Fruit fly (Drosophila melanogaster): ENCODE results near the gene IRSp53.

IRSp53 gene

dm6 chr3L:11135846-11136245, at the start of gene IRSp53:
TSS of gene IRSp53 (plus strand) at chr3L:11136049.
- TF ChIP-seq CrebA (GFP tag; optimal IDR thresholded peaks at IDR 0.05; ENCODE audit: borderline replicate concordance): peak; percentile 20
- TF ChIP-seq Hr83 (GFP tag; optimal IDR thresholded peaks at IDR 0.05; ENCODE audit: poor library complexity, severe bottlenecking): no peak

- peak; percentile 72 for TF ChIP-seq fru (GFP tag; optimal IDR thresholded peaks at IDR 0.05)
- TF ChIP-seq CG32264 (GFP tag; optimal IDR thresholded peaks at IDR 0.05): peak; percentile 13
- no peak for TF ChIP-seq Hr78 (GFP tag; optimal IDR thresholded peaks at IDR 0.05)
- TF ChIP-seq rgr (GFP tag; optimal IDR thresholded peaks at IDR 0.05): peak; percentile 74
- TF ChIP-seq foxo (GFP tag; optimal IDR thresholded peaks at IDR 0.05): peak in 1 of 2 experiments; percentile 84
- no peak for TF ChIP-seq Dfd (GFP tag; optimal IDR thresholded peaks at IDR 0.05)
- peak; percentile 68 for TF ChIP-seq woc (GFP tag; optimal IDR thresholded peaks at IDR 0.05)
- no peak for TF ChIP-seq pan (optimal IDR thresholded peaks at IDR 0.05)
- no peak for TF ChIP-seq Mio (GFP tag; optimal IDR thresholded peaks at IDR 0.05)
- TF ChIP-seq HLH106 (tag; optimal IDR thresholded peaks at IDR 0.05): peak; percentile 54
- peak; percentile 90 for TF ChIP-seq sv (GFP tag; optimal IDR thresholded peaks at IDR 0.05)
- no peak for TF ChIP-seq Myc (optimal IDR thresholded peaks at IDR 0.05)
- peak; percentile 79 for TF ChIP-seq psq (GFP tag; optimal IDR thresholded peaks at IDR 0.05)
- no peak for TF ChIP-seq Dif (GFP tag; optimal IDR thresholded peaks at IDR 0.05; ENCODE audit: partially characterized antibody)
- TF ChIP-seq br (GFP tag; optimal IDR thresholded peaks at IDR 0.05): peak; percentile 70
- TF ChIP-seq brk (GFP tag; optimal IDR thresholded peaks at IDR 0.05): peak; percentile 40
- TF ChIP-seq Vsx2 (GFP tag; optimal IDR thresholded peaks at IDR 0.05; ENCODE audit: partially characterized antibody): no peak
- TF ChIP-seq h (GFP tag; optimal IDR thresholded peaks at IDR 0.05): peak; percentile 81
- TF ChIP-seq sage (GFP tag; optimal IDR thresholded peaks at IDR 0.05): peak; percentile 42
- peak; percentile 78 for TF ChIP-seq tai (GFP tag; optimal IDR thresholded peaks at IDR 0.05)
- no peak for TF ChIP-seq Abd-B (GFP tag; optimal IDR thresholded peaks at IDR 0.05)
- TF ChIP-seq jim (GFP tag; optimal IDR thresholded peaks at IDR 0.05): peak; percentile 55
- TF ChIP-seq lola (GFP tag; optimal IDR thresholded peaks at IDR 0.05): no peak
- TF ChIP-seq Hnf4 (GFP tag; optimal IDR thresholded peaks at IDR 0.05): peak; percentile 47
- no peak for TF ChIP-seq usp (GFP tag; optimal IDR thresholded peaks at IDR 0.05)
- no peak for TF ChIP-seq CrebA (GFP tag; optimal IDR thresholded peaks at IDR 0.05; ENCODE audit: borderline replicate concordance)
- TF ChIP-seq Jra (GFP tag; optimal IDR thresholded peaks at IDR 0.05): peak; percentile 8
- no peak for TF ChIP-seq dsf (GFP tag; optimal IDR thresholded peaks at IDR 0.05; ENCODE audit: borderline replicate concordance)
- TF ChIP-seq dmrt93B (GFP tag; optimal IDR thresholded peaks at IDR 0.05): peak; percentile 6
- no peak for TF ChIP-seq N (GFP tag; optimal IDR thresholded peaks at IDR 0.05)
- TF ChIP-seq Rel (GFP tag; optimal IDR thresholded peaks at IDR 0.05): no peak
- TF ChIP-seq Rel (tag; optimal IDR thresholded peaks at IDR 0.05): no peak
- no peak for TF ChIP-seq dl (GFP tag; optimal IDR thresholded peaks at IDR 0.05; ENCODE audit: insufficient read depth in 1 of 2, partially characterized antibody in 2 of 2)
- peak; percentile 80 for TF ChIP-seq OdsH (GFP tag; optimal IDR thresholded peaks at IDR 0.05)
- TF ChIP-seq Hr83 (GFP tag; optimal IDR thresholded peaks at IDR 0.05; ENCODE audit: poor library complexity, severe bottlenecking): peak; percentile 96
- peak; percentile 74 for TF ChIP-seq ey (GFP tag; optimal IDR thresholded peaks at IDR 0.05)
- TF ChIP-seq CG9705 (GFP tag; optimal IDR thresholded peaks at IDR 0.05): no peak
- peak; percentile 76 for TF ChIP-seq Sp1 (GFP tag; optimal IDR thresholded peaks at IDR 0.05)
- peak; percentile 25 for TF ChIP-seq GATAd (GFP tag; optimal IDR thresholded peaks at IDR 0.05)
Measured at dm6 chr3L:11089805-11090440, 45.9 kb upstream of the IRSp53 start.

Measured in whole organism, wandering third instar larva.